Worm (Caenorhabditis elegans) whole organism, L4/young adult: ENCODE data around the gene sru-37.

Experiments used
- W03F9.2 ChIP-seq: fragments of 150-350 bp; optimal IDR thresholded peaks from 2 replicates; lab custom pipeline; 2014; ENCODE audit warnings: missing biosample characterization, missing genetic modification characterization
- dao-5 ChIP-seq: sonication (generic microtip); optimal IDR thresholded peaks from 2 replicates; lab custom pipeline; 2016; ENCODE audit warnings: missing genotype, missing genetic modification characterization, moderate library complexity, missing compliant biosample characterization
- him-1 ChIP-seq: sonication (generic microtip); optimal IDR thresholded peaks from 2 replicates; lab custom pipeline; 2016; ENCODE audit warnings: missing genotype, missing genetic modification reagents, missing genetic modification characterization, missing compliant biosample characterization

sru-37 gene

ce11 chrV:9779418-9779817 is 25.8 kb upstream of the sru-37 start, which contains the start of gene F46B6.4:
TSS of gene F46B6.4 (minus strand) at chrV:9779518.
- no peak for TF ChIP-seq dao-5 (tag; lab: Kevin White, UChicago)
- no peak for TF ChIP-seq him-1
- TF ChIP-seq W03F9.2: no peak

- TF ChIP-seq dao-5 (tag; lab: Kevin White, UChicago) (no peak), him-1 (no peak), W03F9.2 (no peak)
These were observed 23.2 kb upstream of the sru-37 start for ce11 chrV:9782045-9782444.

- TF ChIP-seq him-1 (no peak), dao-5 (tag; lab: Kevin White, UChicago) (no peak), W03F9.2 (no peak)
These were observed 22.3 kb upstream of the sru-37 start, which contains the start of gene F46B6.5 for ce11 chrV:9782969-9783368. TSS of gene F46B6.5 (minus strand) at chrV:9783069.

DNA sequence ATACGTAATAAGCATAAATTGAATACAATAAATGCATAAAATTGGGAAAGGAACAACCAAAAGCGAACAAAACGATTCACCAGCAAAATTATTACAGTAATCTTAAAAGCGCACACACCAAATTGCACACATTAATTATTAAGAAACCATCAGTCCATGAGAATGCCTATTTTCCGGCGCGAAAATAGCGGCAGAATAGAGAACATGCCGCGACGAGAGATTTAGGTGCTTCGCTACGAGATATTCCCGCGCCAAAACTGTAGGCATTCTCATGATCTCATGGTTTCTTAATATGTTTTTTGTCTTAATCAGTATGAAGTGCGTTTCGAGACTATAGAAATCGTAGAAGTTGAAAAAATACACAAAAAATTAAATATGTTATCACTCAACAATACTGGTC is 21.0 kb upstream of the sru-37 start:
- no peak for TF ChIP-seq him-1
- no peak for TF ChIP-seq dao-5 (tag; lab: Kevin White, UChicago)
- TF ChIP-seq W03F9.2: no peak

DNA sequence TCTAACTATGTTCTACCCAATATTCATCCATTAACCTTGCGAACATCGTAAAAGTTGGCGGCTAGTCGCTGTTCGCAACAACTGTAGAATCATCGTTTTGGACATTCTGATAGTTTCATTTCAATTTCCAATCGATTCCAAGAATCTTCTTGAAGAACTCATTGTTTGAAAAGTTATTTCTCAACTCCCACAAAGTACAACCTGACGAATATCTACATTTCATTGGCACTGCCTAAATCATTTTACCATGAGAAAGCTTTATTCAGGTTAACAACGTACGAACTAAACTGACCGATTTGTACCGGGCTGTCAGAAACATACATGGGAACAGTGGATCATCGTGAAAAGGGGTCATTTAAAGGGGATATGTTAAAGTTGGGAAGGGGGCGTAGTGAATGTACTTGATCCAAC is 18.5 kb upstream of the sru-37 start, which contains the start of gene F46B6.6:
Gene F46B6.6 (minus strand): TSS at position 148 of the 411 bp plus-strand sequence.
- no peak for TF ChIP-seq W03F9.2
- no peak for TF ChIP-seq him-1
- no peak for TF ChIP-seq dao-5 (tag; lab: Kevin White, UChicago)

ce11 chrV:9789657-9790261 is 15.5 kb upstream of the sru-37 start, which contains the start of gene ztf-7:
TSS of gene ztf-7 (minus strand) at chrV:9789707.
- TF ChIP-seq dao-5 (tag; lab: Kevin White, UChicago) (no peak), W03F9.2 (peak; percentile 96), him-1 (peak; percentile 68)

DNA sequence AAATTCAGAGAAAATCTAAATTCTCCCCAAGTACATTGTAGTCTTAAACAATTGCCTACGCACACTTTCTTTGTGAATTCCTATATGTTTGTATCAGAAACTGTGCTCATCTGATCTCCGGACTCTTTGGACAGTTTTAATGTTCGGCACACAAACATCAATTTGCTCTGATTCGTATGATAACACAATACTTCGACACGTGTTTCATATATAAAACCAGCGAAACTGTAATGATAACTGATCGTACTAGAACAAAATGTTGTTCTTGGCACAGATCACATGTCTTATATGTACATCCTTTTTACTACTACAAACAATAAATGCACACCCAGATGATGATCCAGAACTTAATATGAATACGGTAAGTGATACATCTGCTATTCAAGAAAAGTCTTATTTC is 13.9 kb upstream of the sru-37 start, which contains the start of gene lipl-2:
Gene lipl-2 (plus strand): TSS at position 236 of the 400 bp plus-strand sequence.
- TF ChIP-seq him-1 (no peak), W03F9.2 (no peak), dao-5 (tag; lab: Kevin White, UChicago) (no peak)

- TF ChIP-seq W03F9.2 (no peak), him-1 (no peak), dao-5 (tag; lab: Kevin White, UChicago) (no peak)
These were observed 10.3 kb upstream of the sru-37 start for ce11 chrV:9794997-9795396.

DNA sequence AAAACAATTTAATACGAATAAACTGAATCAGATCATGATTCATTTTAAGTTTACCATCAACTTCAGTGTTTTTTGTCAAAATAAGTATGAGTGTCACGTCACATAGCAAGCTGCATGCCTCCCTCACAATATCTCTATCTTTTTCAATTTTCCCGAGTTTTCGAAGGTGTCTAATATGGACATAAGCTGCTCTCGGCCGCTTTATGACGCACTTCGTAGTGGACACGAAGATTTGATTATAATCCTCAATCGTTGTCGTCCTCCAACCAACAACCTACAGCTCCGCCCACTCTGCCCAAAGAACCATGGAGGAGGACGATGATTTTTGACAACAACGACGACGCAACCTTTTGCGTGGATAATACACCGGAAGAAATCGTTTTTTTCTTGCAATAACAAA is 9.3 kb upstream of the sru-37 start:
- no peak for TF ChIP-seq him-1
- no peak for TF ChIP-seq dao-5 (tag; lab: Kevin White, UChicago)
- no peak for TF ChIP-seq W03F9.2

DNA sequence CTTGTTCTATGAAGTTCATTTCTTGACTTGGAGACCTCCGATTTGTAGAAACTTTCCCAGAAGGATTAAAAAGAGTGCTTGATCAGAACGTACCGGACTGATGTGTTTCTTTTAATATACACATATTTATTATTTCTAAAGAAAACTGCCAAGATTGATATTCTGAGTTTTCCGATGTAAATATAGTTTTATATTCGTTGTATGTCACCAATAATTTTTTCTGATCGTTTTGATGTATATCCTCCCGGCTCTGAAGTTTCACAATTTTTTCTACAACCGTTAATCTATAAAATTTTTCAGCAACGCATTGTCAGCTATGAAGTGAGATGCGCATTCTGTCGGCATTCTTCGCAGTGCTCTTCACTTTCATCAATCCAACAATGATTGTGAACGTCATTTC is 8.7 kb upstream of the sru-37 start, which contains the start of gene F46B6.9:
Gene F46B6.9 (plus strand): TSS at position 301 of the 400 bp plus-strand sequence.
- TF ChIP-seq W03F9.2 (no peak), him-1 (no peak), dao-5 (tag; lab: Kevin White, UChicago) (no peak)

ce11 chrV:9798212-9798611 is 7.0 kb upstream of the sru-37 start:
- TF ChIP-seq him-1 (no peak), W03F9.2 (no peak), dao-5 (tag; lab: Kevin White, UChicago) (no peak)

DNA sequence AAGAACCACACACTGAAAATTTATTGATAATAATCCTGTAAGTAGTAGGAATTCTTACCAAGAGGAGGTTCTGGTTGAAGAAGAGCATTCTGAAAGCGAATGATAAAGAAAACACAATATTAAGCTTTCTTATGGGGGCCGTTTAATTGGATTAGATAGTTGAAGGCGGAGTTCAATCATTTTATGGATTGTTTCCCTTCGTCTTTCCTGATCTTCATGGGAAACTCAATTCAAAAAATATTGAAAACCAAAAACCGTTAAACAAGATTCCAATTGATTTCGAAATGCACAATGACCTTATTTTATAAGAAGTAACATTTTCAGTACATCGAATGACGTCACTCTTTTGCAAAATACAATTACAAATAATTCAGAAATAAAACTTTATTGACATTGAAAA is 6.2 kb upstream of the sru-37 start, which contains the start of gene F46B6.13:
Gene F46B6.13 (minus strand): TSS at position 101 of the 400 bp plus-strand sequence.
- TF ChIP-seq dao-5 (tag; lab: Kevin White, UChicago): no peak
- TF ChIP-seq W03F9.2: no peak
- no peak for TF ChIP-seq him-1

- no peak for TF ChIP-seq him-1
- TF ChIP-seq W03F9.2: no peak
- no peak for TF ChIP-seq dao-5 (tag; lab: Kevin White, UChicago)
These were observed 3.3 kb upstream of the sru-37 start, which contains the start of gene F46B6.10 for ce11 chrV:9801965-9802364. TSS of gene F46B6.10 (minus strand) at chrV:9802065.

ce11 chrV:9803176-9803575 is 2.1 kb upstream of the sru-37 start, which contains the start of gene sru-39:
TSS of gene sru-39 (plus strand) at chrV:9803476.
- TF ChIP-seq him-1: no peak
- no peak for TF ChIP-seq W03F9.2
- no peak for TF ChIP-seq dao-5 (tag; lab: Kevin White, UChicago)

DNA sequence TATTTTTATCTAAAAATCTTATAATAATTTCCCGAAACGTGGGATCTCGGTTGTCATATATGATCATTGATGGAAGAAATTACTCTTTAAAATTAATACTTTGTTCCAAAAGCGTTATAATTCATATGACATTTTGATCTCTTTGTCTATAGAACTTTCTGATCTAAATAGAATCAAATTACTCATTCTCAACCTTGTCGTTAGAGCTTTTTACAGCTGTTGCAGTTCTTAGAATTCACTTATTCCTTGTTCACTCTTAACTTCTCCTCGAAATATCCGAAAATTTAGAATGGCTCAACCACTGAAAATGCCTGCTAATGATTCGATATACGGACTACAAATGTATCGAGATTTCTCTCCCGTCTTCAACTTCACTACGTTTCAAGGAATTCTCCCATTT is 5.9 kb downstream of the sru-37 start, which contains the start of gene sru-29:
Gene sru-29 (plus strand): TSS at position 301 of the 400 bp plus-strand sequence.
- TF ChIP-seq him-1 (no peak), dao-5 (tag; lab: Kevin White, UChicago) (no peak), W03F9.2 (no peak)
